Fruit fly (Drosophila melanogaster) whole organism, embryonic: Measurements from ENCODE around the gene CG4293.
A peak's percentile ranks its signal among the peaks of the same experiment; 100 is the strongest.

Source experiments
- C15 ChIP-seq: fragments of 200-800 bp; sonication (Bioruptor generic); IDR thresholded peaks from 3 replicates; pipeline ENCODE4 v1.3.6; 2022; ENCODE audit warnings: missing biosample characterization, missing genetic modification characterization
- CG10274 ChIP-seq: fragments of 200-800 bp; sonication (Bioruptor generic); optimal IDR thresholded peaks from 3 replicates; lab custom pipeline; 2017; ENCODE audit warnings: missing biosample characterization, mild to moderate bottlenecking, missing genetic modification characterization
- CG10565 ChIP-seq: fragments of 200-800 bp; sonication (Bioruptor generic); optimal IDR thresholded peaks from 3 replicates; lab custom pipeline; 2016; ENCODE audit warnings: missing biosample characterization, mild to moderate bottlenecking, missing genetic modification characterization
- CG10654 ChIP-seq: fragments of 200-800 bp; sonication (Bioruptor generic); optimal IDR thresholded peaks from 2 replicates; lab custom pipeline; 2016; ENCODE audit warnings: missing biosample characterization, missing genetic modification characterization
- CG11695 ChIP-seq: fragments of 200-800 bp; sonication (Bioruptor generic); IDR thresholded peaks from 3 replicates; pipeline ENCODE4 v1.3.6; 2022; ENCODE audit warnings: missing biosample characterization, missing genetic modification characterization
- CG12769 ChIP-seq: fragments of 200-800 bp; sonication (Bioruptor generic); optimal IDR thresholded peaks from 2 replicates; lab custom pipeline; 2019; ENCODE audit warnings: missing biosample characterization, mild to moderate bottlenecking, missing genetic modification characterization, moderate library complexity
- CG13624 ChIP-seq: fragments of 200-800 bp; sonication (Bioruptor generic); optimal IDR thresholded peaks from 2 replicates; lab custom pipeline; 2016; ENCODE audit warnings: missing biosample characterization, missing genetic modification characterization
- CG1529 ChIP-seq: fragments of 200-800 bp; sonication (Bioruptor generic); optimal IDR thresholded peaks from 3 replicates; lab custom pipeline; 2018; ENCODE audit warnings: missing biosample characterization, missing genetic modification characterization
- CG1647 ChIP-seq: fragments of 200-800 bp; sonication (Bioruptor generic); optimal IDR thresholded peaks from 3 replicates; lab custom pipeline; 2016; ENCODE audit warnings: missing biosample characterization, missing genetic modification characterization
- CG1832 ChIP-seq: fragments of 200-800 bp; sonication (Bioruptor generic); optimal IDR thresholded peaks from 2 replicates; lab custom pipeline; 2017; ENCODE audit warnings: missing biosample characterization, mild to moderate bottlenecking, missing genetic modification characterization, inconsistent platforms
- CG2678 ChIP-seq: fragments of 200-800 bp; sonication (Bioruptor generic); optimal IDR thresholded peaks from 3 replicates; lab custom pipeline; 2019; ENCODE audit warnings: missing biosample characterization, mild to moderate bottlenecking, missing genetic modification characterization, moderate library complexity
- CG2889 ChIP-seq: fragments of 200-800 bp; sonication (Bioruptor generic); IDR thresholded peaks from 3 replicates; pipeline ENCODE4 v1.3.6; 2022; ENCODE audit warnings: missing biosample characterization, missing genetic modification characterization
- CG32772 ChIP-seq: fragments of 200-800 bp; sonication (Bioruptor generic); IDR thresholded peaks from 2 replicates; pipeline ENCODE4 v1.3.6; 2022; ENCODE audit warnings: missing biosample characterization, missing genetic modification characterization
- CG34422 ChIP-seq: fragments of 200-800 bp; sonication (Bioruptor generic); IDR thresholded peaks from 3 replicates; pipeline ENCODE4 v1.3.6; 2022; ENCODE audit warnings: missing biosample characterization, missing genetic modification characterization
- CG4707 ChIP-seq: fragments of 200-800 bp; sonication (Bioruptor generic); optimal IDR thresholded peaks from 2 replicates; lab custom pipeline; 2018; ENCODE audit warnings: missing biosample characterization, mild to moderate bottlenecking, missing genetic modification characterization, moderate library complexity
- CG6254 ChIP-seq: fragments of 200-800 bp; sonication (Bioruptor generic); optimal IDR thresholded peaks from 3 replicates; lab custom pipeline; 2017; ENCODE audit warnings: mild to moderate bottlenecking, missing biosample characterization, missing genetic modification reagents, missing genetic modification characterization
- CG7357 ChIP-seq: fragments of 200-800 bp; sonication (Bioruptor generic); IDR thresholded peaks from 3 replicates; pipeline ENCODE4 v1.3.6; 2022; ENCODE audit warnings: missing biosample characterization, missing genetic modification characterization
- CG7928 ChIP-seq: fragments of 200-800 bp; sonication (Bioruptor generic); optimal IDR thresholded peaks from 2 replicates; lab custom pipeline; 2017; ENCODE audit warnings: missing biosample characterization, mild to moderate bottlenecking, missing genetic modification characterization
- CG7963 ChIP-seq: fragments of 200-800 bp; sonication (Bioruptor generic); IDR thresholded peaks from 3 replicates; pipeline ENCODE4 v1.3.6; 2022; ENCODE audit warnings: missing biosample characterization, missing genetic modification characterization; ENCODE audit not compliant: partially characterized antibody
- CG8388 ChIP-seq: fragments of 200-800 bp; sonication (Bioruptor generic); optimal IDR thresholded peaks from 2 replicates; lab custom pipeline; 2019; ENCODE audit warnings: missing biosample characterization, mild to moderate bottlenecking, missing genetic modification characterization, moderate library complexity
- CG8765 ChIP-seq: fragments of 200-800 bp; sonication (Bioruptor generic); IDR thresholded peaks from 2 replicates; pipeline ENCODE4 v1.3.6; 2022; ENCODE audit warnings: missing biosample characterization, missing genetic modification characterization
- CG9437 ChIP-seq: fragments of 200-800 bp; sonication (Bioruptor generic); optimal IDR thresholded peaks from 2 replicates; lab custom pipeline; 2018; ENCODE audit warnings: missing biosample characterization, mild to moderate bottlenecking, missing genetic modification characterization
- CG9817 ChIP-seq: fragments of 200-800 bp; sonication (Bioruptor generic); optimal IDR thresholded peaks from 2 replicates; lab custom pipeline; 2018; ENCODE audit warnings: missing biosample characterization, mild to moderate bottlenecking, missing genetic modification characterization, moderate library complexity
- CoRest ChIP-seq: fragments of 200-800 bp; sonication (Bioruptor generic); optimal IDR thresholded peaks from 3 replicates; lab custom pipeline; 2018; ENCODE audit warnings: missing biosample characterization, mild to moderate bottlenecking, missing genetic modification characterization, moderate library complexity
- Doc3 ChIP-seq: fragments of 200-800 bp; sonication (Bioruptor generic); IDR thresholded peaks from 3 replicates; pipeline ENCODE4 v1.3.6; 2022; ENCODE audit warnings: missing biosample characterization, missing genetic modification characterization; ENCODE audit not compliant: partially characterized antibody
- E2f2 ChIP-seq: fragments of 200-800 bp; sonication (Bioruptor generic); IDR thresholded peaks from 2 replicates; pipeline ENCODE4 v1.3.6; 2022; ENCODE audit warnings: missing biosample characterization, missing genetic modification characterization
- Mad ChIP-seq: fragments of 200-800 bp; sonication (Bioruptor generic); optimal IDR thresholded peaks from 2 replicates; lab custom pipeline; 2016; ENCODE audit warnings: missing biosample characterization, missing genetic modification characterization
- Rfx ChIP-seq: fragments of 200-800 bp; sonication (Bioruptor generic); IDR thresholded peaks from 2 replicates; pipeline ENCODE4 v1.3.6; 2022; ENCODE audit warnings: missing biosample characterization, missing genetic modification characterization
- Sry-δ ChIP-seq: fragments of 200-800 bp; sonication (Bioruptor generic); optimal IDR thresholded peaks from 2 replicates; lab custom pipeline; 2016; ENCODE audit warnings: missing biosample characterization, missing genetic modification characterization
- Tbp ChIP-seq: fragments of >200 bp; optimal IDR thresholded peaks from 2 replicates; lab custom pipeline; 2018; ENCODE audit warnings: missing biosample characterization, missing genetic modification characterization
- Trl ChIP-seq, 3 experiments: fragments of >200 bp in 2 of 3; fragments of 200-800 bp in 1 of 3; sonication (Bioruptor generic) in 1 of 3; optimal IDR thresholded peaks; 2 replicates in 1 of 3; 3 replicates in 2 of 3; lab custom pipeline; 2016 to 2017; ENCODE audit warnings: missing biosample characterization in 1 of 3, missing genetic modification characterization in 1 of 3
- YL-1 ChIP-seq: fragments of 200-800 bp; sonication (Bioruptor generic); optimal IDR thresholded peaks from 3 replicates; lab custom pipeline; 2017; ENCODE audit warnings: missing biosample characterization, mild to moderate bottlenecking, missing genetic modification characterization
- aop ChIP-seq: fragments of 200-800 bp; sonication (Bioruptor generic); IDR thresholded peaks from 2 replicates; pipeline ENCODE4 v1.3.6; 2022; ENCODE audit warnings: missing biosample characterization, missing genetic modification characterization
- ap ChIP-seq: fragments of 200-800 bp; sonication (Bioruptor generic); IDR thresholded peaks from 2 replicates; pipeline ENCODE4 v1.3.6; 2022; ENCODE audit warnings: missing biosample characterization, missing genetic modification characterization
- bab2 ChIP-seq: fragments of 200-800 bp; sonication (Bioruptor generic); optimal IDR thresholded peaks from 2 replicates; lab custom pipeline; 2016; ENCODE audit warnings: missing biosample characterization, missing genetic modification characterization
- cato ChIP-seq: fragments of 200-800 bp; sonication (Bioruptor generic); optimal IDR thresholded peaks from 2 replicates; lab custom pipeline; 2016; ENCODE audit warnings: missing biosample characterization, missing genetic modification characterization, borderline replicate concordance
- dpn ChIP-seq, 2 experiments: fragments of 200-800 bp; sonication (Bioruptor generic); optimal IDR thresholded peaks; 3 replicates each; lab custom pipeline; 2016; ENCODE audit warnings: missing biosample characterization in 2 of 2, missing genetic modification characterization in 2 of 2
- en ChIP-seq: fragments of 200-800 bp; sonication (Bioruptor generic); optimal IDR thresholded peaks from 2 replicates; lab custom pipeline; 2016; ENCODE audit warnings: missing biosample characterization, missing genetic modification characterization
- ftz-f1 ChIP-seq: fragments of 200-800 bp; sonication (Bioruptor generic); optimal IDR thresholded peaks from 2 replicates; lab custom pipeline; 2016; ENCODE audit warnings: missing biosample characterization, missing genetic modification characterization
- gsb ChIP-seq: fragments of 200-800 bp; sonication (Bioruptor generic); IDR thresholded peaks from 2 replicates; pipeline ENCODE4 v1.3.6; 2022; ENCODE audit warnings: missing biosample characterization, missing genetic modification characterization
- h ChIP-seq: fragments of >200 bp; optimal IDR thresholded peaks from 2 replicates; lab custom pipeline; 2017
- odd ChIP-seq: fragments of 200-800 bp; sonication (Bioruptor generic); optimal IDR thresholded peaks from 2 replicates; lab custom pipeline; 2017; ENCODE audit warnings: missing biosample characterization, mild to moderate bottlenecking, missing genetic modification characterization
- row ChIP-seq: fragments of 200-800 bp; sonication (Bioruptor generic); IDR thresholded peaks from 3 replicates; pipeline ENCODE4 v1.3.6; 2022; ENCODE audit warnings: missing biosample characterization, missing genetic modification characterization
- scrt ChIP-seq: fragments of 200-800 bp; sonication (Bioruptor generic); optimal IDR thresholded peaks from 2 replicates; lab custom pipeline; 2018; ENCODE audit warnings: missing biosample characterization, mild to moderate bottlenecking, missing genetic modification characterization, moderate library complexity
- shn ChIP-seq: fragments of 200-800 bp; sonication (Bioruptor generic); optimal IDR thresholded peaks from 3 replicates; lab custom pipeline; 2016; ENCODE audit warnings: missing biosample characterization, missing genetic modification characterization
- slbo ChIP-seq: fragments of 200-800 bp; sonication (Bioruptor generic); IDR thresholded peaks from 2 replicates; pipeline ENCODE4 v1.3.6; 2022; ENCODE audit warnings: missing biosample characterization, missing genetic modification characterization
- stc ChIP-seq: fragments of 200-800 bp; sonication (Bioruptor generic); IDR thresholded peaks from 2 replicates; pipeline ENCODE4 v1.3.6; 2022; ENCODE audit warnings: missing biosample characterization, missing genetic modification characterization
- tll ChIP-seq, 2 experiments: fragments of 200-800 bp in 1 of 2; fragments of >200 bp in 1 of 2; sonication (Bioruptor generic) in 1 of 2; optimal IDR thresholded peaks; 2 replicates each; lab custom pipeline; 2017 to 2019; ENCODE audit warnings: missing biosample characterization in 2 of 2, missing genetic modification characterization in 2 of 2, mild to moderate bottlenecking in 1 of 2, moderate library complexity in 1 of 2
- ttk ChIP-seq: fragments of 200-800 bp; sonication (Bioruptor generic); IDR thresholded peaks from 2 replicates; pipeline ENCODE4 v2.1.2; 2022; ENCODE audit warnings: missing biosample characterization, missing genetic modification characterization
- tup ChIP-seq: fragments of 200-800 bp; sonication (Bioruptor generic); optimal IDR thresholded peaks from 2 replicates; lab custom pipeline; 2016; ENCODE audit warnings: missing biosample characterization, mild to moderate bottlenecking, missing genetic modification characterization, moderate library complexity

The CG4293 gene

dm6 chrX:523179-523851 lies 6.8 kb downstream of the CG4293 start, which contains the start of gene elav (continued):
- peak; percentile 87 for TF ChIP-seq E2f2
- peak; percentile 93 for TF ChIP-seq CG4707
- TF ChIP-seq CG9437 (GFP tag; lab: Kevin White, UChicago), result peak; percentile 94
- TF ChIP-seq Mad (GFP tag; lab: Kevin White, UChicago), result peak; percentile 98
- TF ChIP-seq CG1647 (GFP tag; lab: Kevin White, UChicago), result peak; percentile 96
- TF ChIP-seq tup (GFP tag; lab: Kevin White, UChicago), result peak; percentile 92
- TF ChIP-seq CG7963 (GFP tag; lab: Robert Waterston, UW), result no peak
- TF ChIP-seq tll (GFP tag; optimal IDR thresholded peaks at IDR 0.05; lab: Kevin White, UChicago), result peak; percentile 62
- peak; percentile 94 for TF ChIP-seq CG7357 (GFP tag; lab: Robert Waterston, UW)
- peak; percentile 99 for TF ChIP-seq odd (GFP tag; lab: Kevin White, UChicago)
- peak; percentile 98 for TF ChIP-seq scrt (GFP tag; lab: Kevin White, UChicago)
- peak; percentile 8 for TF ChIP-seq CG1832 (GFP tag; lab: Kevin White, UChicago)
- TF ChIP-seq CG32772 (GFP tag; lab: Robert Waterston, UW), result peak; percentile 98
- peak; percentile 97 for TF ChIP-seq YL-1 (GFP tag; lab: Kevin White, UChicago)
- TF ChIP-seq bab2 (GFP tag; lab: Kevin White, UChicago), result peak; percentile 97
- peak; percentile 98 for TF ChIP-seq gsb
- peak; percentile 99 for TF ChIP-seq CoRest (tag; lab: Kevin White, UChicago)
- TF ChIP-seq Rfx (GFP tag; lab: Robert Waterston, UW), result peak; percentile 99
- TF ChIP-seq CG8388 (GFP tag; lab: Kevin White, UChicago), result peak; percentile 98
- peak; percentile 97 for TF ChIP-seq cato (GFP tag; lab: Kevin White, UChicago)
- TF ChIP-seq CG10654 (GFP tag; lab: Kevin White, UChicago), result peak; percentile 97
- TF ChIP-seq Doc3 (GFP tag; lab: Robert Waterston, UW), result 0 out of 3 replicates have a peak, but pooled peaks have one; percentile 30
- TF ChIP-seq en (GFP tag; lab: Kevin White, UChicago), result peak; percentile 88
- TF ChIP-seq CG9817, result peak; percentile 99
- TF ChIP-seq shn (GFP tag; lab: Kevin White, UChicago), result peak; percentile 95
- TF ChIP-seq aop (GFP tag; lab: Robert Waterston, UW), result peak; percentile 92
- peak; percentile 96 for TF ChIP-seq ap (GFP tag; lab: Robert Waterston, UW)
- TF ChIP-seq CG2678, result peak; percentile 99
- peak; percentile 95 for TF ChIP-seq CG2889 (GFP tag; lab: Robert Waterston, UW)
- TF ChIP-seq Trl (optimal IDR thresholded peaks at IDR 0.05; lab: Kevin White, UChicago), result peak; percentile 96 to 97
- peak; percentile 97 for TF ChIP-seq Trl (GFP tag; optimal IDR thresholded peaks at IDR 0.05; lab: Kevin White, UChicago)
- TF ChIP-seq Sry-δ (GFP tag; lab: Kevin White, UChicago), result peak; percentile 55
- peak; percentile 84 for TF ChIP-seq ftz-f1
- TF ChIP-seq ttk, result peak; percentile 97
- peak; percentile 75 for TF ChIP-seq CG10565 (GFP tag; lab: Kevin White, UChicago)
- TF ChIP-seq CG34422 (GFP tag; lab: Robert Waterston, UW), result peak; percentile 98
- no peak for TF ChIP-seq Tbp (GFP tag; lab: Kevin White, UChicago)
- TF ChIP-seq CG13624 (GFP tag; lab: Kevin White, UChicago), result peak; percentile 97
- no peak for TF ChIP-seq h (lab: Kevin White, UChicago)
- peak; percentile 95 for TF ChIP-seq C15 (GFP tag; lab: Robert Waterston, UW)
- TF ChIP-seq CG11695 (GFP tag; lab: Robert Waterston, UW), result peak; percentile 99
- peak; percentile 98 for TF ChIP-seq CG12769
- peak; percentile 99 for TF ChIP-seq CG1529 (GFP tag; lab: Kevin White, UChicago)
- peak; percentile 99 for TF ChIP-seq slbo (GFP tag; lab: Robert Waterston, UW)
- peak; percentile 96 for TF ChIP-seq CG6254
- peak; percentile 98 for TF ChIP-seq dpn (GFP tag; optimal IDR thresholded peaks at IDR 0.05; lab: Kevin White, UChicago)
- peak; percentile 81 for TF ChIP-seq CG7928 (GFP tag; lab: Kevin White, UChicago)
- TF ChIP-seq row (GFP tag; lab: Robert Waterston, UW), result peak; percentile 100
- TF ChIP-seq CG8765, result peak; percentile 97
- TF ChIP-seq stc (GFP tag; lab: Robert Waterston, UW), result peak; percentile 98
- TF ChIP-seq CG10274 (GFP tag; lab: Kevin White, UChicago), result peak; percentile 92
